Worm (Caenorhabditis elegans): ENCODE results near the gene C28D4.7.
"Not testable (repeated sequence)": the region's sequence is repeated elsewhere in the genome, so short reads cannot be mapped to it uniquely, and the experiment has no call there.

The C28D4.7 gene

ce11 chrIV:9755713-9756112 lies 12.8 kb upstream of the C28D4.7 start:
- no peak for TF ChIP-seq unc-62 (GFP tag; optimal IDR thresholded peaks at IDR 0.05)

DNA sequence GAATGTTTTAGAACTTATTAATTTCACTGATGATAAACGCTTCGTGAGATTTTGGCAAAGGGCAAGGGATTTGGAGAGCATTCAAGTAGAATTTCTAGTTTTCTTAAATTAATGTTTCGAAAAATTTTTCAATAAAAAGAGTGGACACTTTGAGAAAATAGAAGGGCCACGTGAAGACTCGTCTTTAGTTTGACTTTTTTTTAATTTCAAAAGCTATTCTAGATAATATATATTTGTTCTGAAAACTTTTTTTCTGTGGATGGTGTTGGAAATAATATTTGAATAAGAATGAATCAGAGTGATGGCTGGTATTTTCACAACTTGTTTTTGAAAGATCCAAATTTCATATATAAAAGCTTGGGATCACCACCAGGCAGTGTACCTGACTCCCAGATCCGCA lies 5.4 kb upstream of the C28D4.7 start, which contains the start of gene C28D4.8:
Gene C28D4.8, minus strand, starts transcription at position 101 of the 400 bp plus-strand sequence.
- no peak for TF ChIP-seq unc-62 (GFP tag; optimal IDR thresholded peaks at IDR 0.05)

DNA sequence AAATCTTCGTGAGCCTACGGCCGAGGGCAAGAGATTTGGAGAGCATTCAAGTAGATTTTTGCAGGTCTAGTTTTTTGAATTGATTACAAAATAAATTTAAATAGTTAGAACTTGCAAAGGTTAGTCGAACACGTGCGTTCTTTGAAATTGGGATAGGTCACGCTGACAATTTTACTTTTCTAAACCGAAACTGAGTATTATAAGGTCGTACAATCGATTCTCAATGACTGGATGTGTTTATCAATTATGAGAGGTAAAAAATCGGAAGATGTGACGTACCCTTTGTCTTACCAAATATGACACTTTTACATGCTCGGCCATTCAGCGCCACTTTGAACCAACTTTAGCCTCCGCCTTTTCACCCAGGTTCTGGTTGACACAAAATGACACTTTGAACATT lies 3.8 kb upstream of the C28D4.7 start, which contains the start of gene C28D4.5:
Gene C28D4.5, minus strand, starts transcription at position 101 of the 400 bp plus-strand sequence.
- no peak for TF ChIP-seq unc-62 (GFP tag; optimal IDR thresholded peaks at IDR 0.05)

ce11 chrIV:9744905-9745304 lies 2.0 kb upstream of the C28D4.7 start, which contains the start of gene C28D4.4:
Gene C28D4.4, minus strand, starts transcription at chrIV:9745005.
- no peak for TF ChIP-seq unc-62 (GFP tag; optimal IDR thresholded peaks at IDR 0.05)

DNA sequence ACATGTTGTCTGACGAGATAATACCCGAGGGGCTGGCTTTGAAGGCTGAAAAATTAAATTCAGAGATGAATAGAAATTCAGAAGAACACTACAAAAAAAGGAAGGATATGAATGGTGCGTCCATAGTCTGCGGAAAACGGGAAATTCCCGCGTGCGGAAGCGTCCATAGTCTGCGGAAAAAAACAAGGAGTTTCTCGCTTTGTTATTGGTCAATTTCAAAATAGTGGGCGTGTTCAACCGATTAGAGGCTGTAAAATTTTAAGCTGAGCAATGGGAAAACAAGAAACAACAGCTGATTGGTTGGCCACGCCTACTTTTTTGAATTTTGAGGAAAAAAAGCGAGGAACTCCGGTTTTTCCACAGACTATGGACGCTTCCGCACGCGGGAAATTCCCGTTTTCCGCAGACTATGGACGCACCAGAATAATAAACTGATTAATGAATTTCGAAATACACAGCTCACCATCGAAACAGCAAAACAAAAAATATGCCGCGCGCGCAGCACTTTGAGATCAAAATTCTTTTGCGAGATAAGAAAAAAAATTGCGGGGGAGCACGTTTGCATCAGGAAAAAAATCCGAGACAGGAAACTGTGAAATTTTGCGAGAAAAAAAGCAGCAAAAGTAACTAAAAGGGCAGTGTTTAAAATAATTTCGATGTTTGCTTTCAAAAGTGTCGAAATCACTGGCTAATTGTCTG lies 1.9 kb downstream of the C28D4.7 start, which contains the start of gene gln-6:
Gene gln-6, minus strand, starts transcription at position 51 of the 699 bp plus-strand sequence.
- TF ChIP-seq unc-62 (GFP tag; optimal IDR thresholded peaks at IDR 0.05), result not testable (repeated sequence)

DNA sequence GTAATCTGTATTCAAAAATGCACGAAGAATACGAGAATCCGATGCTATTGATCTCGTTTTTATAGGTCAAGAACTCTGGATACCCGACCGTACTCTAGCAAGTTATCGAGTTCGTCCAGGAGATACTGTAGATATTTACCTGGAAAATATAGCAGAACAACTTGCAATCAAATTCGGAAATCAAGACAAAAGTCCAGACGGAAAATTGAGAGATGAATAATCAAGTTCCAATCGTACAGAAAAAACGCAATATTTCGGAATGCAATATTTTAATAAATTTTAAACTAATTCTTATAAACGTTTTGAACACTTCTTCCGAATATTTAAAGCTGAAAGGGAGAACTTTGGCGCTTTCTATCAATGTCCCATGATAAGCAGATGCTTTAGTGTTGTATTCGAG lies 3.9 kb downstream of the C28D4.7 start:
- TF ChIP-seq unc-62 (GFP tag; optimal IDR thresholded peaks at IDR 0.05), result no peak

ce11 chrIV:9738194-9738593 lies 4.8 kb downstream of the C28D4.7 start, which contains the start of gene C28D4.10:
Gene C28D4.10, plus strand, starts transcription at chrIV:9738494.
- TF ChIP-seq unc-62 (GFP tag; optimal IDR thresholded peaks at IDR 0.05), result no peak

ce11 chrIV:9737204-9737790 lies 5.7 kb downstream of the C28D4.7 start, which contains the start of gene cka-1:
Gene cka-1, minus strand, starts transcription at chrIV:9737621.
- no peak for TF ChIP-seq unc-62 (GFP tag; optimal IDR thresholded peaks at IDR 0.05)

DNA sequence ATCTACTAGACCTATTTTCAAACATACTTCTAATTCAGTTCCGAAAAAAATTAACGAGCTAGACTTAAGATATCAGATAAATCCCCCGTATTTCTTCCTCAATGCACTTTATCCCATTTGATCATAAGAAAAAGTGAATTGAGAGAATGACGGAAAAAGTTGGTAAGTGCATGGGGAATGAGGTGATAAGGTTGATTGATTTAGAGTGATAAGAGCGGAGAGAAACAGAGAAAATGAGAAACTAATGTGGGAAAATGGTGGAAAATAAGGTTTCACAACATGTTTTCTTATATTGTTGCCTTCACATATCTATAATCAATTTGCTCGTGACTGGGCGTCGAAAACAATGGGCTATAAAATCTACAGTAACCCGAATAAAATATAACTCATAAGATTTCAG lies 7.2 kb downstream of the C28D4.7 start:
- TF ChIP-seq unc-62 (GFP tag; optimal IDR thresholded peaks at IDR 0.05), result no peak

- no peak for TF ChIP-seq unc-62 (GFP tag; optimal IDR thresholded peaks at IDR 0.05)
Observed at ce11 chrIV:9734861-9735260, 8.1 kb downstream of the C28D4.7 start.

DNA sequence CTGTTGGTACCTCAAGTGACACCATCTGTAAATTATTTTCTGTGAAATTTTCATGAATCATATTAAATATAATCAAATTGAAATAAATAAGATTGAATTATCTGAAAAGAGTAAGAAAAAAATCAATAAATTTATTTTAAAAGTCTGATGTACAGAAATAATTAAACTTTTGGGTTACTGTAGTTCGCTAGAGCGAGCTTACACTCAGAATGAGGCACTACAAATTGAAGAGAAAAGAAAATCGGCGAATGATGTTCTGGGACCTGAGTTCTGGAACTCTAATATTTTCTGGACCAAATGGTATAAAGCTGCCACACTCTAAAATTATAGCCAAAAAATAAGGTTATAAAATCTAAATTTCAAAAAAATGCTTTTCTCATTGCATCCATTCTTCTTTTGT lies 9.0 kb downstream of the C28D4.7 start:
- TF ChIP-seq unc-62 (GFP tag; optimal IDR thresholded peaks at IDR 0.05), result no peak

DNA sequence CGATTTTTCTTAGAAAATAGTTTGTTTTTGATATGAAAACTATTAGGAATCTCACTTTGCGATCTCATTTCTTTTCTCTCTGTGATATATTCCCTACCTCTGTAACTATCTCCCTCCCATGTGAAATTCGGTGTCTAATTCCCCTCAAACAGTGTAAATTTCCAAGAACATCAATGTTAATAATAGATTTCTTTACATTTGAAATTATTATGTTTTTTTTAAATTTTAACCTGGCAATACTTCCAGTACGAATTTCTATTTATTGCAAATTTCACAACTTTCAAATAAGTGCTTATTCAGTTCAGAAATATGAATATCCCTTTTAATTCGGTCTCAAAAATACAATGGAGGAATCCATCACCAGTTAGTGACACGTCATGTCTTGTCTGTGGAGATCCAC lies 14.6 kb downstream of the C28D4.7 start, which contains the start of gene nhr-100:
Gene nhr-100, plus strand, starts transcription at position 301 of the 400 bp plus-strand sequence.
- TF ChIP-seq unc-62 (GFP tag; optimal IDR thresholded peaks at IDR 0.05), result no peak

- TF ChIP-seq unc-62 (GFP tag; optimal IDR thresholded peaks at IDR 0.05), result no peak
Observed at ce11 chrIV:9727217-9727616, 15.7 kb downstream of the C28D4.7 start.

DNA sequence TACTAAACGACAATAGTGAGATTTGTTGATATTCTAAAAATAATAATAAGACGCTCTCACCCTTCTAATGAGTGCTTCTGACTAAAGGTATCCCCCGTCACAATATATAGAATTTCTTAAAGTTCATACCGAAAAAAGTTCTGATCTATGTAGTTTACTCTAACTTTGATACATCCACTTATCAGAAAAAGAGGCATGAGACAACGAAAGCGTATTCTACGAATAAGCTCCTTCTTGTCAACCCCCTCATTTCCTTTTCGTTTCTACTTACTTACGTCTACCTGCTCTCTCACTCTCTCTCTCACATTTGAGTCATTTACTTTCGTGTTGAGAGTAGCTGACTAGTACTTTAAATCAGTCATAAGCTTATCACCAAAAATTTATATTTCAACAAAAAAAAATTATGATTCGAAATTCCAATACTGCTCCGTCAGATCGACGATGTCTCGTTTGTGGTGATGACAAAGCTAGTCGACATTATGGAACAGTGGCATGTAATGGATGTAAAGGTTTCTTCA lies 17.4 kb downstream of the C28D4.7 start:
- TF ChIP-seq unc-62 (GFP tag; optimal IDR thresholded peaks at IDR 0.05), result no peak

- TF ChIP-seq unc-62 (GFP tag; optimal IDR thresholded peaks at IDR 0.05), result no peak
Observed at ce11 chrIV:9724948-9725347, 18.0 kb downstream of the C28D4.7 start, which contains the start of the genes nhr-138 and C28D4.18. Gene nhr-138, plus strand, starts transcription at chrIV:9725251. Gene C28D4.18, plus strand, starts transcription at chrIV:9725280.

ce11 chrIV:9723185-9723584 lies 19.8 kb downstream of the C28D4.7 start:
- TF ChIP-seq unc-62 (GFP tag; optimal IDR thresholded peaks at IDR 0.05), result no peak

DNA sequence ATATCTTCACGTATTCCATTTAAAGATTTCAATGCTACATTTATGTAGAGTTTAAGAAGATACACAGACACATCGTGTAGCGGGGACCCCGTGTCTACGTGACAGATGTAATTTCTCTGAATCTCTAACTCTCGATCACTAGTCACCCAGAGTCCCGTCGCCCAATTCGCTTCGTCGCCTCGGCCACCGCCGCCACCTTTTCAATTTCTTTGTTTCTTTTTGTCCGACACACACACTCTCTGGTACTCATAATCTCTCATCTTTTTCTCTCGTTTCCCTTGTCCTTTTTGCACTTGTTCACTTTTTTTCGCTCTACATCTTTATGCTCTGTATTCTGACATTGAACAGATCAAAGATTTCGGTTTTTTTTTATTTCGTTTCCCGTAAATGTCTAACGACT lies 24.6 kb downstream of the C28D4.7 start:
- TF ChIP-seq unc-62 (GFP tag; optimal IDR thresholded peaks at IDR 0.05), result no peak
